Fruit fly (Drosophila melanogaster) whole organism, embryonic: ENCODE measurements around the gene mthl1.

Experiments used
- ATbp ChIP-seq: fragments of 200-800 bp; sonication (Bioruptor generic); optimal IDR thresholded peaks from 2 replicates; lab custom pipeline; 2017; ENCODE audit warnings: missing biosample characterization, mild to moderate bottlenecking, missing genetic modification characterization, missing genetic modification reagents
- Aef1 ChIP-seq: fragments of 200-800 bp; sonication (Bioruptor generic); IDR thresholded peaks from 3 replicates; pipeline ENCODE4 v1.3.6; 2022; ENCODE audit warnings: missing biosample characterization, missing genetic modification characterization
- B-H2 ChIP-seq: fragments of 200-800 bp; sonication (Bioruptor generic); optimal IDR thresholded peaks from 2 replicates; lab custom pipeline; 2018; ENCODE audit warnings: missing biosample characterization, mild to moderate bottlenecking, missing genetic modification characterization
- CG10543 ChIP-seq: fragments of 200-800 bp; sonication (Bioruptor generic); optimal IDR thresholded peaks from 3 replicates; lab custom pipeline; 2017; ENCODE audit warnings: missing biosample characterization, mild to moderate bottlenecking, missing genetic modification characterization, moderate library complexity
- CG12299 ChIP-seq: fragments of 200-800 bp; sonication (Bioruptor generic); optimal IDR thresholded peaks from 2 replicates; lab custom pipeline; 2018; ENCODE audit warnings: missing biosample characterization, mild to moderate bottlenecking, missing genetic modification characterization
- CG14710 ChIP-seq: fragments of 200-800 bp; sonication (Bioruptor generic); optimal IDR thresholded peaks from 3 replicates; lab custom pipeline; 2019; ENCODE audit warnings: missing biosample characterization, mild to moderate bottlenecking, missing genetic modification characterization, moderate library complexity
- CG15601 ChIP-seq: fragments of 200-800 bp; sonication (Bioruptor generic); optimal IDR thresholded peaks from 3 replicates; lab custom pipeline; 2019; ENCODE audit warnings: missing biosample characterization, mild to moderate bottlenecking, missing genetic modification characterization, moderate library complexity
- CG15696 ChIP-seq: fragments of 200-800 bp; sonication (Bioruptor generic); optimal IDR thresholded peaks from 2 replicates; lab custom pipeline; 2019; ENCODE audit warnings: missing biosample characterization, mild to moderate bottlenecking, missing genetic modification characterization, moderate library complexity
- CG1792 ChIP-seq: fragments of 200-800 bp; sonication (Bioruptor generic); optimal IDR thresholded peaks from 2 replicates; lab custom pipeline; 2016; ENCODE audit warnings: missing biosample characterization, missing genetic modification characterization
- CG2120 ChIP-seq: fragments of 200-800 bp; sonication (Bioruptor generic); optimal IDR thresholded peaks from 3 replicates; lab custom pipeline; 2016; ENCODE audit warnings: missing biosample characterization, missing genetic modification characterization
- CG2202 ChIP-seq: fragments of 200-800 bp; sonication (Bioruptor generic); optimal IDR thresholded peaks from 2 replicates; lab custom pipeline; 2018; ENCODE audit warnings: missing biosample characterization, mild to moderate bottlenecking, missing genetic modification characterization
- CG33557 ChIP-seq: fragments of 200-800 bp; sonication (Bioruptor generic); optimal IDR thresholded peaks from 2 replicates; lab custom pipeline; 2019; ENCODE audit warnings: missing biosample characterization, mild to moderate bottlenecking, missing genetic modification characterization, moderate library complexity
- CG34224 ChIP-seq: fragments of 200-800 bp; sonication (Bioruptor generic); IDR thresholded peaks from 3 replicates; pipeline ENCODE4 v1.3.6; 2022; ENCODE audit warnings: missing biosample characterization, missing genetic modification characterization; ENCODE audit not compliant: partially characterized antibody
- CG5953 ChIP-seq: fragments of 200-800 bp; sonication (Bioruptor generic); IDR thresholded peaks from 2 replicates; pipeline ENCODE4 v1.3.6; 2022; ENCODE audit warnings: missing biosample characterization, missing genetic modification characterization
- CG6654 ChIP-seq: fragments of 200-800 bp; sonication (Bioruptor generic); optimal IDR thresholded peaks from 2 replicates; lab custom pipeline; 2017; ENCODE audit warnings: missing biosample characterization, mild to moderate bottlenecking, missing genetic modification characterization
- CG7928 ChIP-seq: fragments of 200-800 bp; sonication (Bioruptor generic); optimal IDR thresholded peaks from 2 replicates; lab custom pipeline; 2017; ENCODE audit warnings: missing biosample characterization, mild to moderate bottlenecking, missing genetic modification characterization
- CG7987 ChIP-seq: fragments of 200-800 bp; sonication (Bioruptor generic); optimal IDR thresholded peaks from 2 replicates; lab custom pipeline; 2018; ENCODE audit warnings: missing biosample characterization, mild to moderate bottlenecking, missing genetic modification characterization, moderate library complexity
- CG8359 ChIP-seq: fragments of 200-800 bp; sonication (Bioruptor generic); optimal IDR thresholded peaks from 2 replicates; lab custom pipeline; 2017; ENCODE audit warnings: missing biosample characterization, mild to moderate bottlenecking, missing genetic modification characterization, borderline replicate concordance
- CG8765 ChIP-seq: fragments of 200-800 bp; sonication (Bioruptor generic); IDR thresholded peaks from 2 replicates; pipeline ENCODE4 v1.3.6; 2022; ENCODE audit warnings: missing biosample characterization, missing genetic modification characterization
- CG9932 ChIP-seq: fragments of 200-800 bp; sonication (Bioruptor generic); IDR thresholded peaks from 2 replicates; pipeline ENCODE4 v1.3.6; 2022; ENCODE audit warnings: missing biosample characterization, missing genetic modification characterization
- CrebB ChIP-seq: fragments of 200-800 bp; sonication (Bioruptor generic); optimal IDR thresholded peaks from 3 replicates; lab custom pipeline; 2018; ENCODE audit warnings: missing biosample characterization, mild to moderate bottlenecking, missing genetic modification characterization
- Eip74EF ChIP-seq, 2 experiments: fragments of 200-800 bp in 1 of 2; fragments of >200 bp in 1 of 2; sonication (Bioruptor generic) in 1 of 2; optimal IDR thresholded peaks; 2 replicates each; lab custom pipeline; 2017 to 2019; ENCODE audit warnings: missing biosample characterization in 2 of 2, missing genetic modification characterization in 2 of 2, mild to moderate bottlenecking in 1 of 2, moderate library complexity in 1 of 2
- Ets65A ChIP-seq: fragments of 200-800 bp; sonication (Bioruptor generic); peaks from one replicate; lab custom pipeline; 2016; ENCODE audit warnings: missing biosample characterization, missing genetic modification characterization
- Fer3 ChIP-seq: fragments of 200-800 bp; sonication (Bioruptor generic); optimal IDR thresholded peaks from 2 replicates; lab custom pipeline; 2018; ENCODE audit warnings: missing biosample characterization, mild to moderate bottlenecking, missing genetic modification characterization, moderate library complexity
- HLHmδ ChIP-seq: fragments of 200-800 bp; sonication (Bioruptor generic); optimal IDR thresholded peaks from 2 replicates; lab custom pipeline; 2018; ENCODE audit warnings: missing biosample characterization, mild to moderate bottlenecking, missing genetic modification characterization, moderate library complexity
- HmgZ ChIP-seq: fragments of 200-800 bp; sonication (Bioruptor generic); optimal IDR thresholded peaks from 2 replicates; lab custom pipeline; 2018; ENCODE audit warnings: missing biosample characterization, mild to moderate bottlenecking, missing genetic modification characterization
- Hmx ChIP-seq: fragments of 200-800 bp; sonication (Bioruptor generic); optimal IDR thresholded peaks from 2 replicates; lab custom pipeline; 2016; ENCODE audit warnings: missing biosample characterization, missing genetic modification characterization
- Hr39 ChIP-seq: fragments of >200 bp; optimal IDR thresholded peaks from 2 replicates; lab custom pipeline; 2017
- Hr78 ChIP-seq, 2 experiments: fragments of 200-800 bp in 1 of 2; fragments of >200 bp in 1 of 2; sonication (Bioruptor generic) in 1 of 2; optimal IDR thresholded peaks; 2 replicates each; lab custom pipeline; 2017 to 2019; ENCODE audit warnings: missing biosample characterization in 2 of 2, missing genetic modification characterization in 2 of 2, mild to moderate bottlenecking in 1 of 2, moderate library complexity in 1 of 2
- Med ChIP-seq: fragments of 200-800 bp; sonication (Bioruptor generic); peaks from one replicate; lab custom pipeline; 2016; ENCODE audit warnings: missing biosample characterization, missing genetic modification characterization, mild to moderate bottlenecking, inconsistent platforms, moderate library complexity
- Pdp1 ChIP-seq, 2 experiments: fragments of 200-800 bp; sonication (Bioruptor generic); optimal IDR thresholded peaks; 3 replicates each; lab custom pipeline; 2016; ENCODE audit warnings: missing biosample characterization in 2 of 2, missing genetic modification characterization in 2 of 2, mild to moderate bottlenecking in 1 of 2, moderate library complexity in 1 of 2
- Ravus ChIP-seq: fragments of 200-800 bp; sonication (Bioruptor generic); IDR thresholded peaks from 2 replicates; pipeline ENCODE4 v1.3.6; 2022; ENCODE audit warnings: missing biosample characterization, missing genetic modification characterization
- Xrp1 ChIP-seq: fragments of 200-800 bp; sonication (Bioruptor generic); IDR thresholded peaks from 2 replicates; pipeline ENCODE4 v1.3.6; 2022; ENCODE audit warnings: missing biosample characterization, missing genetic modification characterization
- bbx ChIP-seq: fragments of 200-800 bp; sonication (Bioruptor generic); IDR thresholded peaks from 2 replicates; pipeline ENCODE4 v1.3.6; 2022; ENCODE audit warnings: missing biosample characterization, missing genetic modification characterization; ENCODE audit not compliant: partially characterized antibody
- cg ChIP-seq: fragments of 200-800 bp; sonication (Bioruptor generic); optimal IDR thresholded peaks from 3 replicates; lab custom pipeline; 2019; ENCODE audit warnings: missing biosample characterization, mild to moderate bottlenecking, missing genetic modification characterization, moderate library complexity
- crol ChIP-seq: fragments of 200-800 bp; sonication (Bioruptor generic); IDR thresholded peaks from 2 replicates; pipeline ENCODE4 v1.3.6; 2022; ENCODE audit warnings: missing biosample characterization, missing genetic modification characterization
- dmrt11E ChIP-seq: fragments of 200-800 bp; sonication (Bioruptor generic); optimal IDR thresholded peaks from 3 replicates; lab custom pipeline; 2018; ENCODE audit warnings: missing biosample characterization, mild to moderate bottlenecking, missing genetic modification characterization, moderate library complexity
- exex ChIP-seq: fragments of 200-800 bp; sonication (Bioruptor generic); optimal IDR thresholded peaks from 4 replicates; lab custom pipeline; 2018; ENCODE audit warnings: missing biosample characterization, mild to moderate bottlenecking, missing genetic modification characterization, moderate library complexity
- fd64A ChIP-seq: fragments of 200-800 bp; sonication (Bioruptor generic); optimal IDR thresholded peaks from 3 replicates; lab custom pipeline; 2018; ENCODE audit warnings: missing biosample characterization, mild to moderate bottlenecking, missing genetic modification characterization
- gcm ChIP-seq: fragments of 200-800 bp; sonication (Bioruptor generic); optimal IDR thresholded peaks from 2 replicates; lab custom pipeline; 2019; ENCODE audit warnings: missing biosample characterization, mild to moderate bottlenecking, missing genetic modification characterization, moderate library complexity
- kay ChIP-seq: fragments of 200-800 bp; sonication (Bioruptor generic); optimal IDR thresholded peaks from 2 replicates; lab custom pipeline; 2016; ENCODE audit warnings: missing biosample characterization, missing genetic modification characterization
- kni ChIP-seq: fragments of 200-800 bp; sonication (Bioruptor generic); optimal IDR thresholded peaks from 3 replicates; lab custom pipeline; 2017; ENCODE audit warnings: mild to moderate bottlenecking, missing biosample characterization, missing genetic modification reagents, missing genetic modification characterization
- lmd ChIP-seq: fragments of 200-800 bp; sonication (Bioruptor generic); IDR thresholded peaks from 2 replicates; pipeline ENCODE4 v1.3.6; 2022; ENCODE audit warnings: missing biosample characterization, missing genetic modification characterization
- nom ChIP-seq: fragments of 200-800 bp; sonication (Bioruptor generic); optimal IDR thresholded peaks from 2 replicates; lab custom pipeline; 2017; ENCODE audit warnings: missing biosample characterization, missing genetic modification characterization, mild to moderate bottlenecking, moderate library complexity, missing genetic modification reagents
- pnt ChIP-seq: fragments of 200-800 bp; sonication (Bioruptor generic); optimal IDR thresholded peaks from 3 replicates; lab custom pipeline; 2016; ENCODE audit warnings: missing biosample characterization, missing genetic modification characterization
- run ChIP-seq: fragments of 200-800 bp; sonication (Bioruptor generic); optimal IDR thresholded peaks from 3 replicates; lab custom pipeline; 2018; ENCODE audit warnings: missing biosample characterization, mild to moderate bottlenecking, missing genetic modification characterization
- schlank ChIP-seq: fragments of 200-800 bp; sonication (Bioruptor generic); optimal IDR thresholded peaks from 2 replicates; lab custom pipeline; 2018; ENCODE audit warnings: missing biosample characterization, mild to moderate bottlenecking, missing genetic modification characterization
- sob ChIP-seq: fragments of 200-800 bp; sonication (Bioruptor generic); IDR thresholded peaks from 2 replicates; pipeline ENCODE4 v1.3.6; 2022; ENCODE audit warnings: missing biosample characterization, missing genetic modification characterization
- tup ChIP-seq: fragments of 200-800 bp; sonication (Bioruptor generic); optimal IDR thresholded peaks from 2 replicates; lab custom pipeline; 2016; ENCODE audit warnings: missing biosample characterization, mild to moderate bottlenecking, missing genetic modification characterization, moderate library complexity

The mthl1 gene

dm6 chrX:16595411-16595810 lies 45.4 kb upstream of the mthl1 start (continued):
- TF ChIP-seq CG6654 (no peak), bbx (GFP tag; lab: Robert Waterston, UW) (no peak), Hr39 (lab: Kevin White, UChicago) (no peak), lmd (GFP tag; lab: Robert Waterston, UW) (no peak), CG8765 (no peak), gcm (peak; percentile 57), Aef1 (GFP tag; lab: Robert Waterston, UW) (no peak), HLHmδ (GFP tag; lab: Kevin White, UChicago) (no peak), Fer3 (no peak), CG9932 (GFP tag; lab: Robert Waterston, UW) (no peak), sob (GFP tag; lab: Robert Waterston, UW) (no peak), CG7928 (no peak), schlank (tag; lab: Kevin White, UChicago) (no peak), pnt (GFP tag; lab: Kevin White, UChicago) (no peak), CG5953 (no peak), CG12299 (no peak), tup (GFP tag; lab: Kevin White, UChicago) (no peak), Xrp1 (GFP tag; lab: Robert Waterston, UW) (0 out of 2 replicates have a peak, but pooled peaks have one; percentile 27), CG34224 (GFP tag; lab: Robert Waterston, UW) (no peak)

- TF ChIP-seq CrebB (tag; lab: Kevin White, UChicago) (peak; percentile 10), CG8359 (GFP tag; lab: Kevin White, UChicago) (no peak), CG2202 (tag; lab: Kevin White, UChicago) (peak; percentile 1), CG7987 (peak; percentile 21), Pdp1 (GFP tag; optimal IDR thresholded peaks at IDR 0.05; lab: Kevin White, UChicago) (peak in 1 of 2 experiments; percentile 10), Hmx (GFP tag; lab: Kevin White, UChicago) (no peak), CG1792 (GFP tag; lab: Kevin White, UChicago) (no peak), Hr78 (GFP tag; optimal IDR thresholded peaks at IDR 0.05; lab: Kevin White, UChicago) (peak in 1 of 2 experiments; percentile 89), CG10543 (GFP tag; lab: Kevin White, UChicago) (peak; percentile 23), CG15601 (tag; lab: Kevin White, UChicago) (peak; percentile 27), HmgZ (tag; lab: Kevin White, UChicago) (no peak), B-H2 (GFP tag; lab: Kevin White, UChicago) (no peak), Ravus (GFP tag; lab: Robert Waterston, UW) (no peak), CG15696 (tag; lab: Kevin White, UChicago) (peak; percentile 6), CG2120 (GFP tag; lab: Kevin White, UChicago) (peak; percentile 11), Eip74EF (GFP tag; optimal IDR thresholded peaks at IDR 0.05; lab: Kevin White, UChicago) (peak in 1 of 2 experiments; percentile 0), exex (tag; lab: Kevin White, UChicago) (peak; percentile 9), cg (GFP tag; lab: Kevin White, UChicago) (no peak), run (tag; lab: Kevin White, UChicago) (no peak), Med (peak; percentile 21), CG33557 (GFP tag; lab: Kevin White, UChicago) (peak; percentile 28), fd64A (GFP tag; lab: Kevin White, UChicago) (peak; percentile 30), Ets65A (GFP tag; lab: Kevin White, UChicago) (peak; percentile 56), dmrt11E (tag; lab: Kevin White, UChicago) (peak; percentile 13), nom (GFP tag; lab: Kevin White, UChicago) (no peak), CG14710 (tag; lab: Kevin White, UChicago) (peak; percentile 12), kay (GFP tag; lab: Kevin White, UChicago) (peak; percentile 16), kni (peak; percentile 36), ATbp (GFP tag; lab: Kevin White, UChicago) (peak; percentile 20), crol (GFP tag; lab: Robert Waterston, UW) (peak; percentile 35; the same call in 1 of the 2 replicates)
Observed at dm6 chrX:16596250-16596793, 44.4 kb upstream of the mthl1 start.
